Worm (Caenorhabditis elegans) whole organism, late embryonic: Measurements from ENCODE around the gene hda-4.

Experiments
- F13H6.1 ChIP-seq: sonication (generic microtip); optimal IDR thresholded peaks from 2 replicates; lab custom pipeline; 2016; ENCODE audit warnings: missing genetic modification characterization, missing compliant biosample characterization
- Y22D7AL.16 ChIP-seq: sonication (generic microtip); optimal IDR thresholded peaks from 2 replicates; lab custom pipeline; 2016; ENCODE audit warnings: missing genetic modification characterization, missing compliant biosample characterization
- ceh-14 ChIP-seq: sonication (generic microtip); optimal IDR thresholded peaks from 2 replicates; lab custom pipeline; 2016; ENCODE audit warnings: missing genotype, missing genetic modification characterization, missing compliant biosample characterization
- ceh-22 ChIP-seq: sonication (generic microtip); optimal IDR thresholded peaks from 2 replicates; lab custom pipeline; 2017; ENCODE audit warnings: missing biosample characterization, missing genetic modification characterization
- ceh-30 ChIP-seq: fragments of 150-350 bp; optimal IDR thresholded peaks from 2 replicates; lab custom pipeline; 2014; ENCODE audit warnings: missing biosample characterization, missing genetic modification characterization
- ceh-31 ChIP-seq: sonication (generic microtip); optimal IDR thresholded peaks from 2 replicates; lab custom pipeline; 2016; ENCODE audit warnings: missing genetic modification characterization, missing compliant biosample characterization
- ceh-45 ChIP-seq: fragments of 200-800 bp; sonication (Bioruptor generic); IDR thresholded peaks from 2 replicates; pipeline ENCODE4 v1.3.6; 2022; ENCODE audit warnings: missing genetic modification reagents, missing genetic modification characterization, missing compliant biosample characterization
- ceh-48 ChIP-seq: sonication (generic microtip); optimal IDR thresholded peaks from 2 replicates; lab custom pipeline; 2016; ENCODE audit warnings: missing genetic modification characterization, inconsistent platforms, missing compliant biosample characterization
- che-1 ChIP-seq: sonication (generic microtip); optimal IDR thresholded peaks from 2 replicates; lab custom pipeline; 2016; ENCODE audit warnings: mild to moderate bottlenecking, missing genetic modification characterization, missing compliant biosample characterization
- dve-1 ChIP-seq: sonication (generic microtip); optimal IDR thresholded peaks from 2 replicates; lab custom pipeline; 2017; ENCODE audit warnings: antibody characterized with exemption, mild to moderate bottlenecking, missing genetic modification characterization, missing compliant biosample characterization
- elt-2 ChIP-seq: sonication (generic microtip); optimal IDR thresholded peaks from 2 replicates; lab custom pipeline; 2016; ENCODE audit warnings: missing genetic modification reagents, missing genetic modification characterization, missing compliant biosample characterization
- elt-4 ChIP-seq: sonication (generic microtip); optimal IDR thresholded peaks from 2 replicates; lab custom pipeline; 2016; ENCODE audit warnings: missing genetic modification characterization, missing compliant biosample characterization
- fkh-10 ChIP-seq: fragments of 150-350 bp; optimal IDR thresholded peaks from 2 replicates; lab custom pipeline; 2014; ENCODE audit warnings: missing biosample characterization, missing genetic modification reagents, missing genetic modification characterization
- fkh-6 ChIP-seq: sonication (generic microtip); optimal IDR thresholded peaks from 2 replicates; lab custom pipeline; 2016; ENCODE audit warnings: missing genetic modification characterization, missing compliant biosample characterization
- gmeb-2 ChIP-seq: sonication (generic microtip); optimal IDR thresholded peaks from 2 replicates; lab custom pipeline; 2016; ENCODE audit warnings: missing genetic modification characterization, inconsistent platforms, missing compliant biosample characterization
- hlh-30 ChIP-seq: sonication (generic microtip); optimal IDR thresholded peaks from 2 replicates; lab custom pipeline; 2017; ENCODE audit warnings: antibody characterized with exemption, missing genetic modification characterization, missing compliant biosample characterization; ENCODE audit not compliant: insufficient read depth
- hlh-6 ChIP-seq: sonication (generic microtip); optimal IDR thresholded peaks from 2 replicates; lab custom pipeline; 2016; ENCODE audit warnings: missing genotype, missing genetic modification characterization, missing compliant biosample characterization
- hlh-8 ChIP-seq: sonication (generic microtip); optimal IDR thresholded peaks from 2 replicates; lab custom pipeline; 2016; ENCODE audit warnings: missing genotype, missing genetic modification characterization, missing compliant biosample characterization
- lim-6 ChIP-seq: sonication (generic microtip); optimal IDR thresholded peaks from 2 replicates; lab custom pipeline; 2016; ENCODE audit warnings: missing genetic modification characterization, missing compliant biosample characterization
- lin-11 ChIP-seq: fragments of 200-800 bp; sonication (Bioruptor generic); optimal IDR thresholded peaks from 2 replicates; lab custom pipeline; 2018; ENCODE audit warnings: mild to moderate bottlenecking, missing genetic modification characterization, missing compliant biosample characterization
- nfya-1 ChIP-seq: sonication (generic microtip); optimal IDR thresholded peaks from 2 replicates; lab custom pipeline; 2017; ENCODE audit warnings: missing genetic modification characterization, mild to moderate bottlenecking, missing compliant biosample characterization, antibody characterized with exemption, moderate library complexity
- nhr-11 ChIP-seq: fragments of 150-350 bp; optimal IDR thresholded peaks from 2 replicates; lab custom pipeline; 2014; ENCODE audit warnings: missing biosample characterization, missing genetic modification characterization
- nhr-232 ChIP-seq: sonication (generic microtip); optimal IDR thresholded peaks from 2 replicates; lab custom pipeline; 2016; ENCODE audit warnings: missing genetic modification characterization, missing compliant biosample characterization
- odd-2 ChIP-seq: sonication (generic microtip); optimal IDR thresholded peaks from 2 replicates; lab custom pipeline; 2017; ENCODE audit warnings: antibody characterized with exemption, mild to moderate bottlenecking, missing genetic modification characterization, missing compliant biosample characterization
- pat-9 ChIP-seq: fragments of 200-800 bp; sonication (Bioruptor generic); optimal IDR thresholded peaks from 2 replicates; lab custom pipeline; 2018; ENCODE audit warnings: mild to moderate bottlenecking, missing genetic modification characterization, moderate library complexity, missing compliant biosample characterization
- pha-2 ChIP-seq: sonication (generic microtip); optimal IDR thresholded peaks from 2 replicates; lab custom pipeline; 2017; ENCODE audit warnings: mild to moderate bottlenecking, missing genetic modification characterization, missing compliant biosample characterization
- pha-4 ChIP-seq: fragments of 150-350 bp; optimal IDR thresholded peaks from 2 replicates; lab custom pipeline; 2018; ENCODE audit warnings: missing biosample characterization, missing genetic modification reagents, missing genetic modification characterization
- pqm-1 ChIP-seq: sonication (generic microtip); optimal IDR thresholded peaks from 2 replicates; lab custom pipeline; 2016; ENCODE audit warnings: missing genetic modification characterization, missing compliant biosample characterization
- pros-1 ChIP-seq: fragments of 150-350 bp; optimal IDR thresholded peaks from 2 replicates; lab custom pipeline; 2014; ENCODE audit warnings: missing biosample characterization, missing genetic modification reagents, missing genetic modification characterization
- ref-2 ChIP-seq: sonication (generic microtip); optimal IDR thresholded peaks from 2 replicates; lab custom pipeline; 2016; ENCODE audit warnings: missing genetic modification characterization, missing compliant biosample characterization
- sox-4 ChIP-seq: sonication (generic microtip); optimal IDR thresholded peaks from 2 replicates; lab custom pipeline; 2017; ENCODE audit warnings: mild to moderate bottlenecking, missing genetic modification characterization, inconsistent platforms, missing compliant biosample characterization
- syd-9 ChIP-seq: sonication (generic microtip); optimal IDR thresholded peaks from 2 replicates; lab custom pipeline; 2016; ENCODE audit warnings: mild to moderate bottlenecking, missing genetic modification characterization, moderate library complexity, missing compliant biosample characterization
- unc-3 ChIP-seq, 2 experiments: fragments of 200-800 bp in 1 of 2; sonication (Bioruptor generic) in 1 of 2; sonication (generic microtip) in 1 of 2; conservative IDR thresholded peaks in 1 of 2; optimal IDR thresholded peaks in 1 of 2; 2 replicates each; pipeline versions ENCODE4 v1.3.6 to Lab custom; 2016 to 2022; ENCODE audit warnings: missing compliant biosample characterization in 2 of 2, missing genetic modification characterization in 2 of 2, missing genetic modification reagents in 1 of 2
- unc-55 ChIP-seq: sonication (generic microtip); optimal IDR thresholded peaks from 2 replicates; lab custom pipeline; 2017; ENCODE audit warnings: missing biosample characterization, missing genetic modification reagents, missing genetic modification characterization
- unc-86 ChIP-seq: sonication (generic microtip); optimal IDR thresholded peaks from 2 replicates; lab custom pipeline; 2016; ENCODE audit warnings: missing genetic modification characterization, missing compliant biosample characterization
- ztf-16 ChIP-seq: sonication (generic microtip); optimal IDR thresholded peaks from 2 replicates; lab custom pipeline; 2017; ENCODE audit warnings: missing genetic modification characterization, missing compliant biosample characterization

Gene hda-4

ce11 chrX:16702232-16702631, 27.1 kb upstream of the hda-4 start, which contains the start of gene F22H10.1:
Gene F22H10.1, plus strand, starts transcription at chrX:16702442.
- no peak for TF ChIP-seq dve-1 (tag; lab: Kevin White, UChicago)
- no peak for TF ChIP-seq ceh-30
- no peak for TF ChIP-seq fkh-6 (tag; lab: Kevin White, UChicago)
- no peak for TF ChIP-seq ceh-22
- no peak for TF ChIP-seq hlh-30 (tag; lab: Kevin White, UChicago)

ce11 chrX:16704086-16704485, 25.3 kb upstream of the hda-4 start:
- TF ChIP-seq unc-55 (peak; percentile 87), unc-3 (GFP tag; conservative IDR thresholded peaks at IDR 0.05; lab: Robert Waterston, UW) (no peak), unc-3 (tag; optimal IDR thresholded peaks at IDR 0.05; lab: Kevin White, UChicago) (no peak), odd-2 (tag; lab: Kevin White, UChicago) (no peak), hlh-6 (tag; lab: Kevin White, UChicago) (no peak)
- TF ChIP-seq, all 69 proteins: peak for 1

- no peak for TF ChIP-seq unc-86 (tag; lab: Kevin White, UChicago)
- TF ChIP-seq ceh-45: no peak
- no peak for TF ChIP-seq nhr-232 (tag; lab: Kevin White, UChicago)
- TF ChIP-seq sox-4 (tag; lab: Kevin White, UChicago): no peak
- no peak for TF ChIP-seq unc-3 (GFP tag; conservative IDR thresholded peaks at IDR 0.05; lab: Robert Waterston, UW)
- no peak for TF ChIP-seq unc-3 (tag; optimal IDR thresholded peaks at IDR 0.05; lab: Kevin White, UChicago)
- no peak for TF ChIP-seq dve-1 (tag; lab: Kevin White, UChicago)
- no peak for TF ChIP-seq elt-4 (tag; lab: Kevin White, UChicago)
- no peak for TF ChIP-seq lim-6
- TF ChIP-seq ceh-22: no peak
- no peak for TF ChIP-seq ref-2 (tag; lab: Kevin White, UChicago)
- no peak for TF ChIP-seq hlh-6 (tag; lab: Kevin White, UChicago)
- no peak for TF ChIP-seq odd-2 (tag; lab: Kevin White, UChicago)
- no peak for TF ChIP-seq pha-2 (tag; lab: Kevin White, UChicago)
- no peak for TF ChIP-seq nfya-1 (tag; lab: Kevin White, UChicago)
- no peak for TF ChIP-seq nhr-11 (tag; lab: Kevin White, UChicago)
- no peak for TF ChIP-seq pha-4
- TF ChIP-seq ztf-16 (tag; lab: Kevin White, UChicago): no peak
- no peak for TF ChIP-seq lin-11 (tag; lab: Kevin White, UChicago)
- TF ChIP-seq Y22D7AL.16: no peak
Observed at ce11 chrX:16705607-16706006, 23.8 kb upstream of the hda-4 start.

ce11 chrX:16711381-16711780, 18.0 kb upstream of the hda-4 start, which contains the start of gene lgc-53:
Gene lgc-53, plus strand, starts transcription at chrX:16711681.
- TF ChIP-seq ceh-30: no peak
- no peak for TF ChIP-seq ref-2 (tag; lab: Kevin White, UChicago)
- TF ChIP-seq elt-2 (tag; lab: Kevin White, UChicago): no peak
- TF ChIP-seq ceh-31 (tag; lab: Kevin White, UChicago): no peak
- no peak for TF ChIP-seq gmeb-2 (tag; lab: Kevin White, UChicago)
- no peak for TF ChIP-seq pqm-1 (tag; lab: Kevin White, UChicago)
- TF ChIP-seq sox-4 (tag; lab: Kevin White, UChicago): no peak
- TF ChIP-seq ceh-14 (tag; lab: Kevin White, UChicago): no peak
- no peak for TF ChIP-seq nhr-11 (tag; lab: Kevin White, UChicago)
- no peak for TF ChIP-seq syd-9 (tag; lab: Kevin White, UChicago)
- TF ChIP-seq ceh-45: no peak
- no peak for TF ChIP-seq pat-9 (tag; lab: Kevin White, UChicago)
- no peak for TF ChIP-seq che-1 (tag; lab: Kevin White, UChicago)
- no peak for TF ChIP-seq F13H6.1
- TF ChIP-seq hlh-8 (tag; lab: Kevin White, UChicago): no peak
- TF ChIP-seq fkh-10 (GFP tag; lab: Kevin White, UChicago): no peak
- TF ChIP-seq ceh-48: no peak
- no peak for TF ChIP-seq pros-1 (tag; lab: Kevin White, UChicago)
